Fruit fly (Drosophila melanogaster) whole organism, prepupa: ENCODE data around the gene sosie.

Experiments used
- CG10631 ChIP-seq: fragments of 200-800 bp; sonication (Bioruptor generic); optimal IDR thresholded peaks from 2 replicates; lab custom pipeline; 2016; ENCODE audit warnings: missing biosample characterization, missing genetic modification characterization
- CG11294 ChIP-seq: fragments of 200-800 bp; sonication (Bioruptor generic); IDR thresholded peaks from 2 replicates; pipeline ENCODE4 v1.3.6; 2022; ENCODE audit warnings: missing biosample characterization, missing genetic modification characterization
- CG15336 ChIP-seq: fragments of 200-800 bp; sonication (Bioruptor generic); IDR thresholded peaks from 2 replicates; pipeline ENCODE4 v1.3.6; 2022; ENCODE audit warnings: missing biosample characterization, missing genetic modification characterization
- CG16779 ChIP-seq: fragments of 200-800 bp; sonication (Bioruptor generic); optimal IDR thresholded peaks from 3 replicates; lab custom pipeline; 2017; ENCODE audit warnings: missing biosample characterization, mild to moderate bottlenecking, missing genetic modification characterization
- CG6163 ChIP-seq: fragments of 200-800 bp; sonication (Bioruptor generic); IDR thresholded peaks from 3 replicates; pipeline ENCODE4 v1.3.6; 2022; ENCODE audit warnings: missing biosample characterization, missing genetic modification characterization
- CG6276 ChIP-seq: fragments of 200-800 bp; sonication (Bioruptor generic); optimal IDR thresholded peaks from 2 replicates; lab custom pipeline; 2017; ENCODE audit warnings: missing biosample characterization, mild to moderate bottlenecking, missing genetic modification characterization
- CG6808 ChIP-seq: fragments of 200-800 bp; sonication (Bioruptor generic); optimal IDR thresholded peaks from 3 replicates; lab custom pipeline; 2017; ENCODE audit warnings: missing biosample characterization, missing genetic modification characterization, mild to moderate bottlenecking, moderate library complexity, missing genetic modification reagents
- CG9139 ChIP-seq: fragments of 200-800 bp; sonication (Bioruptor generic); optimal IDR thresholded peaks from 3 replicates; lab custom pipeline; 2017; ENCODE audit warnings: missing biosample characterization, mild to moderate bottlenecking, missing genetic modification characterization
- Eip78C ChIP-seq: fragments of 200-800 bp; sonication (Bioruptor generic); peaks from one replicate; lab custom pipeline; 2016; ENCODE audit warnings: missing biosample characterization, missing genetic modification characterization
- Eip93F ChIP-seq: fragments of 200-800 bp; sonication (Bioruptor generic); optimal IDR thresholded peaks from 2 replicates; lab custom pipeline; 2016; ENCODE audit warnings: missing biosample characterization, mild to moderate bottlenecking, missing genetic modification characterization
- Ets96B ChIP-seq: fragments of 200-800 bp; optimal IDR thresholded peaks from 2 replicates; lab custom pipeline; 2019; ENCODE audit warnings: missing biosample characterization, mild to moderate bottlenecking, missing genetic modification characterization, moderate library complexity
- Hr38 ChIP-seq: sonication (Bioruptor generic); optimal IDR thresholded peaks from 2 replicates; lab custom pipeline; 2016; ENCODE audit warnings: missing biosample characterization, missing genetic modification characterization
- Lpt ChIP-seq: fragments of 200-800 bp; sonication (Bioruptor generic); optimal IDR thresholded peaks from 3 replicates; lab custom pipeline; 2016; ENCODE audit warnings: missing biosample characterization, missing genetic modification characterization
- OdsH ChIP-seq: fragments of 200-800 bp; sonication (Bioruptor generic); optimal IDR thresholded peaks from 3 replicates; lab custom pipeline; 2016; ENCODE audit warnings: missing biosample characterization, missing genetic modification characterization
- Sox15 ChIP-seq: fragments of 200-800 bp; sonication (Bioruptor generic); optimal IDR thresholded peaks from 3 replicates; lab custom pipeline; 2016; ENCODE audit warnings: missing biosample characterization, missing genetic modification characterization
- dac ChIP-seq: fragments of 200-800 bp; sonication (Bioruptor generic); optimal IDR thresholded peaks from 2 replicates; lab custom pipeline; 2017; ENCODE audit warnings: missing biosample characterization, mild to moderate bottlenecking, missing genetic modification characterization
- eg ChIP-seq: fragments of 200-800 bp; sonication (Bioruptor generic); IDR thresholded peaks from 3 replicates; pipeline ENCODE4 v1.3.6; 2022; ENCODE audit warnings: missing biosample characterization, missing genetic modification characterization
- esn ChIP-seq: fragments of 200-800 bp; sonication (Bioruptor generic); optimal IDR thresholded peaks from 2 replicates; lab custom pipeline; 2016; ENCODE audit warnings: missing biosample characterization, mild to moderate bottlenecking, missing genetic modification characterization, moderate library complexity
- fkh ChIP-seq: fragments of 200-800 bp; sonication (Bioruptor generic); optimal IDR thresholded peaks from 3 replicates; lab custom pipeline; 2017; ENCODE audit warnings: missing biosample characterization, mild to moderate bottlenecking, missing genetic modification characterization, moderate library complexity
- lz ChIP-seq: fragments of 200-800 bp; sonication (Bioruptor generic); optimal IDR thresholded peaks from 3 replicates; lab custom pipeline; 2016; ENCODE audit warnings: missing biosample characterization, missing genetic modification characterization
- salr ChIP-seq, 2 experiments: fragments of 200-800 bp; sonication (Bioruptor generic); optimal IDR thresholded peaks; 3 replicates each; lab custom pipeline; 2016 to 2018; ENCODE audit warnings: missing biosample characterization in 2 of 2, missing genetic modification characterization in 2 of 2, mild to moderate bottlenecking in 1 of 2
- spab ChIP-seq: fragments of 200-800 bp; sonication (Bioruptor generic); optimal IDR thresholded peaks from 2 replicates; lab custom pipeline; 2017; ENCODE audit warnings: missing biosample characterization, mild to moderate bottlenecking, missing genetic modification characterization, missing genetic modification reagents
- ss ChIP-seq, 2 experiments: fragments of 200-800 bp; sonication (Bioruptor generic); optimal IDR thresholded peaks; 2 replicates in 1 of 2; 3 replicates in 1 of 2; lab custom pipeline; 2017 to 2018; ENCODE audit warnings: mild to moderate bottlenecking in 2 of 2, missing biosample characterization in 2 of 2, missing genetic modification characterization in 2 of 2, moderate library complexity in 1 of 2
- svp ChIP-seq: fragments of 200-800 bp; sonication (Bioruptor generic); peaks from one replicate; lab custom pipeline; 2016; ENCODE audit warnings: missing biosample characterization, missing genetic modification characterization
- vri ChIP-seq: fragments of 200-800 bp; sonication (Bioruptor generic); optimal IDR thresholded peaks from 3 replicates; lab custom pipeline; 2016; ENCODE audit warnings: missing biosample characterization, mild to moderate bottlenecking, missing genetic modification characterization

Gene sosie

DNA sequence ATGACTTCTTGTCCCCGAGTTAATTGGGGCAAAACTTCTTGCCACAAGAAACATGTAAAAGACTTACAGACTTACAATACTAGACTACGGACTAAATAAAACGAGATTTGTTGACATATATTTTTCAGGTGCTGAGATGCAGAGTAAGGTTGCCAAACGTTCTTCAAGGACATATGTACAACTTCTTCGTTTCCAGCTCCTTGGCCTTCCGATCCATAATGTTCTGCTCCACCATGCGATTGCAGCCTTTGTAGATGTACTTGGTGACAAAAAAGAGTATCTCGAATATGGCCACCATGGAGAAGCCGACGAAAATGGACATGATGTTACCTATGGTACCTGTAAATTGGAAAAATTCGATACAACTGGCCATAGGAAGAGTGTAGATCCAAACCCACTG, 23.7 kb downstream of the sosie start, which contains the start of gene CAH4:
TSS of gene CAH4 (minus strand) at position 101 of the 400 bp plus-strand sequence.
- TF ChIP-seq CG6276 (GFP tag; lab: Kevin White, UChicago), result no peak

DNA sequence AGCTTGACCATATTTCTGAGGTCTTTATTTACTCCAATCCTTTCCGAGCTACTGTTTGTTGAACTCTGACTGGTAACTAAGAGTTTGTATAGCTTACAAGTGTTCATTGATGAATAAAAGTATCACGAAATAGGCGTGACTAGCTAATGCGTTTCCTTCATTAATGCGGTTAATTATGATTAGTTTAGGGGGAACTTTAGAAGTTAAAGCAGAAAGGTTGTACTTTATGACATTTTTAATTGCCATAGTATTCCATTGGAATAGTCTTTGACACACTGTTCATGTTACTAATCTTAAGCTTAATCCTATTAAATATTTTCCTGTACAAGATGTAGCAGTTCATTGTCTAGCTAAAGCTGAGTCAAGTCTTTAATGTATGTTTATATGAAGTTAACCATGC, 25.9 kb downstream of the sosie start, which contains the start of gene ppk22:
TSS of gene ppk22 (minus strand) at position 101 of the 400 bp plus-strand sequence.
- TF ChIP-seq CG6276 (GFP tag; lab: Kevin White, UChicago), result no peak
- TF ChIP-seq CG11294 (GFP tag; lab: Robert Waterston, UW), result no peak
- TF ChIP-seq CG6163, result no peak
- no peak for TF ChIP-seq eg (GFP tag; lab: Robert Waterston, UW)

DNA sequence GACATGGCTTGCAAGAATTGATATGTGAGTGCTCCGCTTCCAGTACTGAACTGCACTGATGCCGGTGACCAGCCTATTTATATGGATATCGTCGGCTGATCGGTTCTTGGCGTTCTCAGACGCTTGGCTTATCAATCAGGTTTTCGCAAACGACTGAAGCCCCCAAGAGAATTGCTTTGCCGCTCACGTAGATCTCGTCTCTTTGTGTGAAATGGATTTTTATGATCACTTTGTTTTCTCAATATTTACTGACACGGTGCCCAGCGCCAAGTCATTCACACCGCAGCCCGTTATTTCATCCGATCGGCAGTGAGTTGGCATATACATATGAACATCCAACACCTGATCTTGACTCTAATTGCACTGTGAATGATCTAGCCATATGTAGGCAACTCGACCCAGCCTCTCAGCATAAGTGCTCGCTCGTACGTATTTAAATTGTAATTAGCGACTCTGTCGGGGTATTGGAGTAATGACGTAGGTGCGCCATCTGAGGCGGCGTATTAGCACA, 26.6 kb downstream of the sosie start, which contains the start of gene CG13639:
TSS of gene CG13639 (minus strand) at position 51 of the 511 bp plus-strand sequence.
- TF ChIP-seq lz (GFP tag; lab: Kevin White, UChicago) (no peak), CG6163 (0 out of 3 replicates have a peak, but pooled peaks have one; percentile 24), Hr38 (GFP tag; lab: Kevin White, UChicago) (no peak), Eip78C (peak; percentile 69), CG9139 (peak; percentile 27), ss (GFP tag; optimal IDR thresholded peaks at IDR 0.05; lab: Kevin White, UChicago) (peak in 1 of 2 experiments; percentile 51)

DNA sequence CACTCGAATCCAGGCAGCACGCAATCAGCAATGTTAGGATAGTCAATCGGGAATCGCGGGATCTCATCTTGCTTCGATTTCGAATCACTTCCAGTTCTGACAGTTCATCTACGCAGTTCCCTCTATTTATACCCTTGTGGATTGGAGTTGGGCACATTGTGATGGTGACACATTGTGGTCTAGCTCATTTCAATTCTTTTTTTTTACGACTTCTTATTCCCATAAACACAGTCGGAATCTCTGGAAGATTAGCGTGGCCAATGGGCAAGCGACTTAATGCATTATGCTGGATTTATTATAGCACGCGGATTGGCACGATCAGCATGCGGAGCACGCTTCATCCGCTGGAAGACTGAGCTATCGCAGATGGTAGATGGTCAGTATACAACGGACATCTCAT, 28.3 kb downstream of the sosie start, which contains the start of gene CG13640:
TSS of gene CG13640 (minus strand) at position 101 of the 400 bp plus-strand sequence.
- TF ChIP-seq CG6276 (GFP tag; lab: Kevin White, UChicago) (no peak), Ets96B (tag; lab: Kevin White, UChicago) (no peak), OdsH (GFP tag; lab: Kevin White, UChicago) (no peak)
- TF ChIP-seq, all 60 proteins: peak for 0

DNA sequence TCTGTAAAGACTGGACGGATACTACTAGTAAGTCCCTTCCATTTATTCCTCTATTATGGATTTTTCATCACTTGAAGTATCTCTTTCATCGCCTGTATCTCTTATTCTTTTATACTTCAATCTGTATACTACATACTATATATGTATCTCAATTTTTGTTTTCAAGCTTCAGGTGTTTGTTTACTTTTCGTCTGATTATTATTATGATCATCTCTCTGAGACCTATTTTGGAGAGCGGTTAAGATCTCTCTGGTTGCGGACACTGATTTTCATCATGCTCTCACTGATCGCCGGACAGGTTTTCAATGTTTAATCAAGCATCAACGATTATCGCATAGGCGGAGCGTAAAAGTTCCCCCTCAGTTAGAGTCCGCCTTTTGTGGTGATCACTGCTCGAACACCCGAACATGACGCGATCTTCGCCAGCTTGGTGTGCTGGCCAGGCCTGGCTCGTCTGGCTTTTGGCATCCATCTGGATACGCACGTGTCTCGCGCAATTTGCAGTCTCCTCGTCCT, 28.9 kb downstream of the sosie start, which contains the start of gene CG7016:
TSS of gene CG7016 (plus strand) at position 358 of the 516 bp plus-strand sequence.
- TF ChIP-seq svp, result peak; percentile 50
- peak; percentile 48 for TF ChIP-seq vri (GFP tag; lab: Kevin White, UChicago)
- peak; percentile 31 for TF ChIP-seq fkh (GFP tag; lab: Kevin White, UChicago)
- TF ChIP-seq Ets96B (tag; lab: Kevin White, UChicago), result no peak

DNA sequence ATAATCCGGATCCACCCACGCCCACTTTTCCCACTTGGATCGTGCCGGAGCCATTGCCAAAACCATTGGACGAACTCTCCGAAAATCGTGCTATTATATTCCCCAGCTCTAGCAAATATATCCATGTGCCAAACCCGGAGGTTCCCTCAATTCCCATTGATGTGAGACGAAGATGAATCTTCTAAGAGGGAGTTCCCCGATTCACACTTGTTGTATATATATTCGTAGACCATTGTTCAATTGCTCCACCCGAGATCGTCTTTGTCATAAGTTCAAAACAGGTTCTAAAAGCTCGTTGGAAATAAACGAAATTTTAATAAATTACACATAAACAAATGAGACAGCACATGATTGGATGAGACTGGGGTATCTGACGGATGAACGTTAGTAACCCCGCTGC, 30.1 kb downstream of the sosie start:
- no peak for TF ChIP-seq esn (GFP tag; lab: Kevin White, UChicago)
- TF ChIP-seq Sox15 (GFP tag; lab: Kevin White, UChicago), result no peak
- TF ChIP-seq ss (GFP tag; optimal IDR thresholded peaks at IDR 0.05; lab: Kevin White, UChicago), result no peak
- TF ChIP-seq spab (GFP tag; lab: Kevin White, UChicago), result no peak
- no peak for TF ChIP-seq Eip93F (GFP tag; lab: Kevin White, UChicago)
- TF ChIP-seq dac, result no peak
- TF ChIP-seq CG10631, result no peak
- no peak for TF ChIP-seq CG16779 (tag; lab: Kevin White, UChicago)
- TF ChIP-seq CG6808 (GFP tag; lab: Kevin White, UChicago), result no peak
- TF ChIP-seq CG6163, result no peak
- TF ChIP-seq Lpt (GFP tag; lab: Kevin White, UChicago), result no peak
- TF ChIP-seq salr (GFP tag; optimal IDR thresholded peaks at IDR 0.05; lab: Kevin White, UChicago), result no peak
- TF ChIP-seq, all 60 proteins: peak for 0

DNA sequence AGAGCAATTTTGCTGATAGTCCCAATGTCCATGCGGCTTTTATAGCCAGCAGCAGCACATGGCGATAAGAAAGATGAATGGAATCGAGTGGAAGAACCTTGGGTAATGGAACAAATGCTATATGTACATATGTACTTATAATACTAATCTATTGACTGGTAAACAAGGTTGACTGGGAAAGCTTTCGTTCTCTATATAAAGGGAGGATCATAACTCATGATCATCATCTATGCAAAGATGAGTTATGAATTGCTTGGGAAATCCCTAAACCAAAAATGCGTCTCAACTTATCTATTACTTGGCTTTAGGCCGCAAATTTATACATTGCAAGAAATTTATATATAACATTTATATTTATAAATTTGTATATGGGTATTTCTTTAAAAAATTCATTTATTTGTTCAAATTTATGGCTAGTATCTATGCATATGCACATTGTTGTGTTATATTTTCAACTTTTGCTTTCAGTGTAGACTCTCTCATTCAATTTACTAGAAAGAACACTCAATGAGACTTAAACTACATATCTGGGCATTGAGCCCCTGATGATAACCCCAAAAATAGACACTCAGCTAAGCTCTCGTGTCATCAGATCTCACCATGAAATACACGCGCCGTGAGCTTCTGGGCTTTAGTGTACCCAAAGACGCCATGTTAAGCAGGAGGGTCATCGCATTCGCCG, 31.1 kb downstream of the sosie start, which contains the start of the genes Srg1 and Elal:
TSS of gene Srg1 (minus strand) at position 14 of the 682 bp plus-strand sequence.
TSS of gene Elal (plus strand) at position 632 of the 682 bp plus-strand sequence.
- TF ChIP-seq eg (GFP tag; lab: Robert Waterston, UW) (0 out of 3 replicates have a peak, but pooled peaks have one; percentile 29), Eip78C (peak; percentile 57), Ets96B (tag; lab: Kevin White, UChicago) (peak; percentile 18), CG15336 (GFP tag; lab: Robert Waterston, UW) (peak; percentile 12; the same call in 1 of the 2 replicates), OdsH (GFP tag; lab: Kevin White, UChicago) (no peak), svp (peak; percentile 65)
